Worm (Caenorhabditis elegans) whole organism, L3 larva: ENCODE data around the gene cest-7.
A peak's percentile ranks its signal among the peaks of the same experiment; 100 is the strongest.

Experiments
- ZK546.5 ChIP-seq: sonication (generic microtip); optimal IDR thresholded peaks from 2 replicates; lab custom pipeline; 2017; ENCODE audit warnings: missing biosample characterization, missing genetic modification characterization
- aly-2 ChIP-seq: fragments of 150-350 bp; optimal IDR thresholded peaks from 2 replicates; lab custom pipeline; 2014; ENCODE audit warnings: missing biosample characterization, missing genetic modification characterization
- elt-1 ChIP-seq: fragments of 150-350 bp; optimal IDR thresholded peaks from 2 replicates; lab custom pipeline; 2014; ENCODE audit warnings: missing biosample characterization, missing genetic modification characterization
- elt-3 ChIP-seq, 3 experiments: fragments of 150-350 bp in 1 of 3; sonication (generic microtip) in 2 of 3; optimal IDR thresholded peaks; 2 replicates in 2 of 3; 4 replicates in 1 of 3; lab custom pipeline; 2014 to 2017; ENCODE audit warnings: missing biosample characterization in 3 of 3, missing genetic modification characterization in 3 of 3
- eor-1 ChIP-seq, 2 experiments: fragments of 150-350 bp; optimal IDR thresholded peaks; 2 replicates each; lab custom pipeline; 2014 to 2018; ENCODE audit warnings: missing biosample characterization in 2 of 2, missing genetic modification characterization in 2 of 2
- hmg-11 ChIP-seq: sonication (generic microtip); optimal IDR thresholded peaks from 2 replicates; lab custom pipeline; 2016; ENCODE audit warnings: missing genetic modification characterization, missing compliant biosample characterization
- lin-39 ChIP-seq: fragments of 150-350 bp; optimal IDR thresholded peaks from 2 replicates; lab custom pipeline; 2018; ENCODE audit warnings: missing biosample characterization, missing genetic modification reagents, missing genetic modification characterization
- mdl-1 ChIP-seq: fragments of 150-350 bp; optimal IDR thresholded peaks from 2 replicates; lab custom pipeline; 2014; ENCODE audit warnings: missing biosample characterization, missing genetic modification characterization
- nhr-12 ChIP-seq: fragments of 150-350 bp; optimal IDR thresholded peaks from 2 replicates; lab custom pipeline; 2014; ENCODE audit warnings: missing biosample characterization, missing genetic modification characterization
- nhr-25 ChIP-seq: sonication (generic microtip); optimal IDR thresholded peaks from 2 replicates; lab custom pipeline; 2017; ENCODE audit warnings: missing biosample characterization, missing genetic modification characterization
- nhr-76 ChIP-seq: fragments of 150-350 bp; sonication (generic microtip); optimal IDR thresholded peaks from 5 replicates; lab custom pipeline; 2014; ENCODE audit warnings: missing biosample characterization, missing genetic modification characterization
- nhr-77 ChIP-seq: fragments of 150-350 bp; optimal IDR thresholded peaks from 2 replicates; lab custom pipeline; 2014; ENCODE audit warnings: missing biosample characterization, missing genetic modification characterization
- pqm-1 ChIP-seq: fragments of 150-350 bp; optimal IDR thresholded peaks from 2 replicates; lab custom pipeline; 2017; ENCODE audit warnings: missing biosample characterization, missing genetic modification characterization, inconsistent platforms
- unc-39 ChIP-seq: sonication (generic microtip); optimal IDR thresholded peaks from 4 replicates; lab custom pipeline; 2017; ENCODE audit warnings: missing biosample characterization, missing genetic modification characterization

- TF ChIP-seq ZK546.5 (tag; lab: Kevin White, UChicago) = no peak
- TF ChIP-seq elt-1 (tag; lab: Kevin White, UChicago) = no peak
- TF ChIP-seq nhr-76 (tag; lab: Kevin White, UChicago) = no peak
- TF ChIP-seq aly-2 (tag; lab: Kevin White, UChicago) = no peak
- no peak for TF ChIP-seq nhr-12
- no peak for TF ChIP-seq elt-3 (tag; optimal IDR thresholded peaks at IDR 0.05; lab: Kevin White, UChicago)
- TF ChIP-seq lin-39 = no peak
- TF ChIP-seq nhr-25 (tag; lab: Kevin White, UChicago) = peak; percentile 9
- no peak for TF ChIP-seq mdl-1 (tag; lab: Kevin White, UChicago)
- TF ChIP-seq pqm-1 (tag; lab: Kevin White, UChicago) = peak; percentile 61
- TF ChIP-seq unc-39 (tag; lab: Kevin White, UChicago) = no peak
- TF ChIP-seq hmg-11 (tag; lab: Kevin White, UChicago) = no peak
- no peak for TF ChIP-seq nhr-77 (tag; lab: Kevin White, UChicago)
- TF ChIP-seq eor-1 (tag; optimal IDR thresholded peaks at IDR 0.05; lab: Kevin White, UChicago) = no peak
These were observed 41.3 kb upstream of the cest-7 start for ce11 chrX:12188280-12189071.
